Worm (Caenorhabditis elegans) whole organism, midembryonic: ENCODE measurements around the gene T05A7.1.

Source experiments
- T22C8.4 ChIP-seq: fragments of 200-800 bp; sonication (Bioruptor generic); IDR thresholded peaks from 2 replicates; pipeline ENCODE4 v1.3.6; 2022; ENCODE audit warnings: missing genetic modification characterization, missing compliant biosample characterization
- cog-1 ChIP-seq: sonication (generic microtip); optimal IDR thresholded peaks from 2 replicates; lab custom pipeline; 2016; ENCODE audit warnings: missing genetic modification characterization, missing compliant biosample characterization
- flt-1 ChIP-seq: fragments of 200-800 bp; sonication (Bioruptor generic); IDR thresholded peaks from 2 replicates; pipeline ENCODE4 v1.3.6; 2022; ENCODE audit warnings: missing genetic modification characterization, missing compliant biosample characterization
- klf-2 ChIP-seq: fragments of 200-800 bp; sonication (Bioruptor generic); conservative IDR thresholded peaks from 2 replicates; pipeline ENCODE4 v1.3.6; 2022; ENCODE audit warnings: missing genetic modification reagents, missing genetic modification characterization, missing compliant biosample characterization
- med-1 ChIP-seq: sonication (generic microtip); optimal IDR thresholded peaks from 2 replicates; lab custom pipeline; 2017; ENCODE audit warnings: missing genetic modification characterization, mild to moderate bottlenecking, missing compliant biosample characterization, antibody characterized with exemption, missing genetic modification reagents; ENCODE audit not compliant: insufficient read depth
- ref-1 ChIP-seq: fragments of 200-800 bp; sonication (Bioruptor generic); conservative IDR thresholded peaks from 2 replicates; pipeline ENCODE4 v1.3.6; 2022; ENCODE audit warnings: missing genetic modification reagents, missing genetic modification characterization, missing compliant biosample characterization
- tab-1 ChIP-seq: fragments of 200-800 bp; sonication (Bioruptor generic); IDR thresholded peaks from 2 replicates; pipeline ENCODE4 v1.3.6; 2022; ENCODE audit warnings: missing genetic modification characterization, missing compliant biosample characterization
- ztf-23 ChIP-seq: fragments of 200-800 bp; sonication (Bioruptor generic); IDR thresholded peaks from 2 replicates; pipeline ENCODE4 v1.3.6; 2022; ENCODE audit warnings: missing genetic modification reagents, missing genetic modification characterization, missing compliant biosample characterization
- ztf-29 ChIP-seq: fragments of 200-800 bp; sonication (Bioruptor generic); IDR thresholded peaks from 2 replicates; pipeline ENCODE4 v1.3.6; 2022; ENCODE audit warnings: missing genetic modification reagents, missing genetic modification characterization, missing compliant biosample characterization

T05A7.1 gene

DNA sequence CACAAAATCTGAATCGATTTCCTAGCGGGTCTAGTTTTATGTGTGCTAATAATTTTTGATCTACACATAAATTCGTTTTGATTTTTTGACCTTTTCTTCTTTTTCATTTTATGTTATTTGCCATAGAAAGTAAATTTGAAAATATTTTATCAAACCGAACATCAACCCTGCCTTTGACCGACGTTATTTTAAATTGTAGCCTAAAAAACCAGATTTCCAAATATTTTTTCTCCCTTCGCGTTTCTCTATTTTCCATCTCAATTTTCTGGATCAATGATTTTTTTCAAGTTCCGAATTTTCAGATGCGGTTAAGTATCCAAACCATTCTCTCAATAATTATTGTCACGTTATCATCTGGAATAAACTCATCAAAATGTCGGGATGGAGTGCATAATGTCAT, at the start of gene T05A7.1:
TSS of gene T05A7.1 (plus strand) at position 301 of the 400 bp plus-strand sequence.
- TF ChIP-seq klf-2 (GFP tag; lab: Robert Waterston, UW) (no peak), flt-1 (GFP tag; lab: Robert Waterston, UW) (no peak), ztf-29 (no peak), med-1 (GFP tag; lab: Kevin White, UChicago) (no peak), T22C8.4 (no peak)

DNA sequence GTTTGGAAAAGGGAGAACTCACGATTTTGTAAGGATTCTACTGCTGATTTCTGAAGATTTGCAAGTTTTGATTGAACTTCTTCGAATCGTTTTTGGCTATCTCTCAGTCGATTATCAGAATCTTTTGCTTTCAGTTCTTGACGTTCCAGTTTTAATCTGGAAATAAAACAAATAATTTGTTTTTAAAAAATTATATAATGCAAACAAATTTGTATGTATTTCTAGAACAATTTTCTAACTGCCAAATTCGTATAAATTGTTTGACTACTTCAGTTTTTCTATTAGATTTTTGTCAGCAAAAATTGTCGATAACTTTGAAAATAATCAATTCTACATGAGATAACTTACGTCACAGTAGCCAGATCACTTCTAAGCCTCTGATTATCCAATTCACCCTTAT, 46.5 kb upstream of the T05A7.1 start:
- TF ChIP-seq ztf-23 (GFP tag; lab: Robert Waterston, UW) (no peak), cog-1 (tag; lab: Kevin White, UChicago) (no peak), med-1 (GFP tag; lab: Kevin White, UChicago) (no peak), flt-1 (GFP tag; lab: Robert Waterston, UW) (no peak), klf-2 (GFP tag; lab: Robert Waterston, UW) (no peak), ref-1 (GFP tag; lab: Robert Waterston, UW) (no peak), tab-1 (no peak), ztf-29 (no peak), T22C8.4 (no peak)

DNA sequence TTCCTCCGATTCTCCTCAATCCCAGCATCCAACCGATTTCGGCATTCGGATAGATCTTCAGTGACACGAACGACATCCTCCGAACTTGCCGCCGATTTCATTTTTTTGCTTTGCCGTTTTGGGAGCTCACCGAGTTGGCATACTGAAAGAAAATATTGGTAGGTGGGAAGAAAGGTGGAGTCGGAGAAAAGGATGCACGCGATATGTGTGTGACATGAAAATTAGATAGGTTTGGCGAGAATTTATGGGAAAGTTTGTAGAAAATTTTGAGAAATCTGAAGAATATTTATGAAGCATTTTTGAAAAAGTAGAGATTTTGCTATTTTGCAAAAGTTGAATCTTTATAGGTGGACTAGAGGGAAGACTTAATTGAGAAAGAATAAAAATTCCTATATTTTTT, 39.8 kb upstream of the T05A7.1 start, which contains the start of gene che-10:
TSS of gene che-10 (minus strand) at position 101 of the 400 bp plus-strand sequence.
- TF ChIP-seq klf-2 (GFP tag; lab: Robert Waterston, UW), result no peak
- no peak for TF ChIP-seq ztf-29
- TF ChIP-seq cog-1 (tag; lab: Kevin White, UChicago), result no peak
- no peak for TF ChIP-seq tab-1
- TF ChIP-seq T22C8.4, result no peak
- no peak for TF ChIP-seq ref-1 (GFP tag; lab: Robert Waterston, UW)
- no peak for TF ChIP-seq flt-1 (GFP tag; lab: Robert Waterston, UW)
- no peak for TF ChIP-seq ztf-23 (GFP tag; lab: Robert Waterston, UW)
- TF ChIP-seq med-1 (GFP tag; lab: Kevin White, UChicago), result no peak

DNA sequence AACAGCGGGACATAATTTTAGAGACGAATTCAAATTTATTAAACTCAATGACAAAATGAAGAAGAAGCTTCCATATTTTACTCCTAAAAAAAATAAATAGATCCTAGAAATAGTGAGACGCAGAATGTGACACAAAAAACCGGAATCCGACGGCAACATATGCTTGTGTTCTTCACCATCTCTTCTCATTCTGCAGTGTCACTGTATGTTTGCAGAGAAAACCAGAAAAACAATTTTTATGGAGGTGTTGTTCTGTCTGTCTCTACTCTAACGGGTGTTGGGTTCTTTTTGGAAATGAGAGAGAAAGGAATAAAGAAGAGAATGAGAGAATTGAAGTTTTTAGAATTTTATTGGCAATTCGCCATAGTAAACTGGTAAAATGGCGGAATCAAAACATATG, 39.1 kb upstream of the T05A7.1 start:
- no peak for TF ChIP-seq med-1 (GFP tag; lab: Kevin White, UChicago)
- TF ChIP-seq flt-1 (GFP tag; lab: Robert Waterston, UW), result no peak
- no peak for TF ChIP-seq ztf-23 (GFP tag; lab: Robert Waterston, UW)
- TF ChIP-seq ztf-29, result no peak
- no peak for TF ChIP-seq ref-1 (GFP tag; lab: Robert Waterston, UW)
- no peak for TF ChIP-seq T22C8.4
- TF ChIP-seq klf-2 (GFP tag; lab: Robert Waterston, UW), result no peak
- TF ChIP-seq tab-1, result no peak
- TF ChIP-seq cog-1 (tag; lab: Kevin White, UChicago), result no peak

DNA sequence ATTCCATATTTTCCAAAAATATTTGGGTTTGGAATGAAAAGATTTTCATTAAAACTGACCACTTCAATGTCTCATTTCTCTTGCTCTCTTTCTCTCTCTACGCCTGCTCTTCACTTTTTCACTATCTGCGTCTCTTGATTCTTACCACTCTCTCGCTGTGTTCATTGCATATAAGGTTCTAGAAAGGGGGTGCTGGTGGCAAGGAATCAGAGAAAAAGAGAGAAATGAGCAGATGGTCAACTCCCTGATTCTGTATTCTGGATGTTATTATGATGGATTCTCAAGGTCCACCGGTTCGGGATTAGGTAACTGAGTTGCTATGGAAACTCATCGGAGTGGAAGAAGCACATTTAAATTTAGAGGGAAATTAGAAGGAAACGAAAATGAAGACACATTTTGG, 37.3 kb upstream of the T05A7.1 start:
- TF ChIP-seq klf-2 (GFP tag; lab: Robert Waterston, UW) (no peak), cog-1 (tag; lab: Kevin White, UChicago) (no peak), tab-1 (no peak), flt-1 (GFP tag; lab: Robert Waterston, UW) (no peak), ztf-29 (no peak)

DNA sequence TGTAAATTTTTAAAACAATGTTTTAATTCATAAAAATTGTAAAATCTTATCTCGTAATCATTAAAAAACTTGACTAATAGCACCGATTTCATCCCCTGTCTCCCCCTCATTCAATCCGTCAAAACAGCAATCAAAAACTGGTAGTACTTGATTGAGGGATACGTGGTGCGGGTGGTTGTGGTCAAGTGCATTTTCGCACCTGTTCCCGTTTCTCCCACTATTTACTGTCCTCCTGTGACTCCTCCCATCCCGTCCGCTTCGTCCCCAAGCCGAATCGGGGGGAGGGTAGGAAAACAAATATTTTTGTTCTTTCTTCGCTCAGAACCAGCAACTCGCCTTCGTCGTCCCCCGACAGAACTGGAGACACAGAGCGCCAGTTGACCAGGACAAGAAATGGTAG, 29.2 kb upstream of the T05A7.1 start, which contains the start of gene lgc-27:
TSS of gene lgc-27 (plus strand) at position 301 of the 400 bp plus-strand sequence.
- no peak for TF ChIP-seq ztf-23 (GFP tag; lab: Robert Waterston, UW)
- TF ChIP-seq ref-1 (GFP tag; lab: Robert Waterston, UW), result no peak
- no peak for TF ChIP-seq cog-1 (tag; lab: Kevin White, UChicago)
- TF ChIP-seq flt-1 (GFP tag; lab: Robert Waterston, UW), result no peak

DNA sequence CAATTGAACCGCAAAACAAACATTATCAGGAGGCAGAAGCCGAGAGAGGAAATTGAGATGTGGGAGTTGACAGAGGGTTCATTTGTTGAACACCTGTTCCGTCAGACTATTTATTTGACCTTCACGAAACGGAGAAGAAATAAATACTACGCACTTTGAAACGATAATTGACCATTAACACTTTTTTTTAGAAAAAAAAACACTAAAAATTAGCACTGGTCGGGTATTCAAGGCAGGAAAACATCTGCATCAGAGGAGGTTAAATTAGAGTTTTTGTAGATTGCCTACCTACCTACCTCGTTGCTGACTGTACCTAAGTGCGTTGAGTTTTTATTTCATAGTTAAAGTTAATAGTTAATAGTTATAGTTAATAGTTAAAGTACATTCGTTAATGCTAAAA, 27.9 kb upstream of the T05A7.1 start:
- TF ChIP-seq klf-2 (GFP tag; lab: Robert Waterston, UW) (no peak), tab-1 (no peak), T22C8.4 (no peak), cog-1 (tag; lab: Kevin White, UChicago) (no peak), ztf-29 (no peak), ztf-23 (GFP tag; lab: Robert Waterston, UW) (no peak), med-1 (GFP tag; lab: Kevin White, UChicago) (no peak), flt-1 (GFP tag; lab: Robert Waterston, UW) (no peak), ref-1 (GFP tag; lab: Robert Waterston, UW) (no peak)

DNA sequence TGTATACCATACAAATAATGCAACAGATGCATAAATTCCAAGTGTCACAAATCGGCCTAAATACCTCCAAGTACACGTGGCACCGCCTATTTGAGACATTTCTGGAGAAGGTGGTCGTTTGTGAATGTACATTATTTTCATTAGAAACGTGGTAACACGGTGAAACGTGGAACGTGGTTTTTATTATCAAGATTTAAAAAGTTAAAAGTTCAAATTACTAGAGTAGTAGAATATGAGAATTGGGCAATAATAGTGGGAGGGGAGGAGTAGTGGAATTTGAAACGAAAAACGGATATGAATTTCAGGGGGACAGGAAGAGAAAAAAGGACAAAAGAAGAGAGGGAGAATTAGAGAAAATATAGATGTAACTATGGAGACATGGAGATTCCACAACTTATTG, 22.2 kb upstream of the T05A7.1 start, which contains the start of gene fut-6:
TSS of gene fut-6 (minus strand) at position 101 of the 400 bp plus-strand sequence.
- TF ChIP-seq ztf-23 (GFP tag; lab: Robert Waterston, UW) (no peak), flt-1 (GFP tag; lab: Robert Waterston, UW) (no peak), klf-2 (GFP tag; lab: Robert Waterston, UW) (no peak), cog-1 (tag; lab: Kevin White, UChicago) (no peak), ref-1 (GFP tag; lab: Robert Waterston, UW) (no peak), ztf-29 (no peak), med-1 (GFP tag; lab: Kevin White, UChicago) (no peak), tab-1 (no peak), T22C8.4 (no peak)

DNA sequence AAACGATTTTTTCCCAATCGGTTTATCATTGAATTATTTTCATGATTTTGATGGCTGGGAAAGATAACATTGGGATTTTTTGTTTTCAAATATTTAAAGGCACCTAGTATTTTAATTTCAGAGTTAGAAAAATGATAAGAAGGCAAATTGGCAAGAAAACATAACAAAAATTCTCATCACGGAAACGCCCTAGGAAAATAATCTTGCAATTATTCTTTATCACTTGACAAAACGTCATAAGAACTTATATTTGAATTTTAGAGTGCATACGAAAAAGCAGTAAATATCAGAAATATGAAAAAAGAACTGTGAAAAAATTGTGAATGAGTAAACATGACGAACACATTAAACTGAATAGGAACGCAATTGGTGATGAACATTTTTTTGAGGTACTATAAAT, 20.6 kb upstream of the T05A7.1 start:
- no peak for TF ChIP-seq flt-1 (GFP tag; lab: Robert Waterston, UW)
- no peak for TF ChIP-seq ztf-29
- no peak for TF ChIP-seq ref-1 (GFP tag; lab: Robert Waterston, UW)
- no peak for TF ChIP-seq cog-1 (tag; lab: Kevin White, UChicago)
- no peak for TF ChIP-seq T22C8.4
- TF ChIP-seq ztf-23 (GFP tag; lab: Robert Waterston, UW), result no peak
- TF ChIP-seq tab-1, result no peak
- TF ChIP-seq med-1 (GFP tag; lab: Kevin White, UChicago), result no peak
- TF ChIP-seq klf-2 (GFP tag; lab: Robert Waterston, UW), result no peak

DNA sequence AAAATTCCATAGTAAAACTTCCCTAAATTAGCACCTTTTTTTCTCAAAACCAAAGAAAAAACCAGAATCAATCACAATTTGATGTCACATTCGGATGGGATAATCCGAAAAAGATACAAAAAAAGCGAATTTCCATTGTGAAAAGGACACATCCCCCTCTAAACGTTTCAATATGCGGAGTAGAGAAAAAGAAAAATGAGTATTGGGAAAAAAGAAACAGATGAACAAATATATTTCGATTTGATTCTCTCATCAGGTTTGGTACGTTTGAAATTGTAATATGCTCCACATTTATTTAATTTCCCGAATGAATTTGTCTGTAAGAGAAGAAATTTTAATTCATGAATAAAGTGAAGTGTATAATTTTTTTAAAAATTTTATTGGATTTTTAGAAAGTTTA, 19.8 kb upstream of the T05A7.1 start:
- no peak for TF ChIP-seq tab-1
- no peak for TF ChIP-seq ref-1 (GFP tag; lab: Robert Waterston, UW)
- no peak for TF ChIP-seq klf-2 (GFP tag; lab: Robert Waterston, UW)
- TF ChIP-seq ztf-23 (GFP tag; lab: Robert Waterston, UW), result no peak
- no peak for TF ChIP-seq cog-1 (tag; lab: Kevin White, UChicago)
- TF ChIP-seq ztf-29, result no peak
- no peak for TF ChIP-seq T22C8.4
- no peak for TF ChIP-seq med-1 (GFP tag; lab: Kevin White, UChicago)
- no peak for TF ChIP-seq flt-1 (GFP tag; lab: Robert Waterston, UW)
